Fruit fly (Drosophila melanogaster): ENCODE measurements around the gene Rab11.
A peak's percentile ranks its signal among the peaks of the same experiment; 100 is the strongest.

Rab11 gene

dm6 chr3R:21065010-21065695 is 46.1 kb upstream of the Rab11 start, which contains the start of gene AnxB9 (continued):
- TF ChIP-seq dmrt11E (tag; optimal IDR thresholded peaks at IDR 0.05) (no peak), schlank (tag; optimal IDR thresholded peaks at IDR 0.05) (peak; percentile 39), bsh (GFP tag; optimal IDR thresholded peaks at IDR 0.05) (peak in 1 of 2 experiments; percentile 20), Trl (optimal IDR thresholded peaks at IDR 0.05) (peak; percentile 45 to 72), Trl (GFP tag; optimal IDR thresholded peaks at IDR 0.05) (peak; percentile 70), CG10267 (tag; optimal IDR thresholded peaks at IDR 0.05) (no peak), Elba2 (GFP tag; optimal IDR thresholded peaks at IDR 0.05) (no peak), CG13296 (GFP tag; optimal IDR thresholded peaks at IDR 0.05) (peak; percentile 48), CG9215 (GFP tag; IDR thresholded peaks at IDR 0.05) (no peak), sisA (GFP tag; IDR thresholded peaks at IDR 0.05) (no peak), GATAe (GFP tag; conservative IDR thresholded peaks at IDR 0.05) (no peak), emc (GFP tag; optimal IDR thresholded peaks at IDR 0.05) (no peak), exex (tag; optimal IDR thresholded peaks at IDR 0.05) (peak; percentile 26), CG18764 (GFP tag; optimal IDR thresholded peaks at IDR 0.05) (no peak), abd-A (tag; optimal IDR thresholded peaks at IDR 0.05) (peak; percentile 15), ash1 (GFP tag; optimal IDR thresholded peaks at IDR 0.05) (no peak), CG10366 (GFP tag; IDR thresholded peaks at IDR 0.05) (no peak), Hand (GFP tag; optimal IDR thresholded peaks at IDR 0.05) (peak; percentile 75), CG30403 (GFP tag; optimal IDR thresholded peaks at IDR 0.05) (no peak), Dip2 (GFP tag; IDR thresholded peaks at IDR 0.05) (no peak), chif (GFP tag; optimal IDR thresholded peaks at IDR 0.05) (no peak), CTCF (GFP tag; optimal IDR thresholded peaks at IDR 0.05) (no peak), CG1529 (GFP tag; optimal IDR thresholded peaks at IDR 0.05) (no peak), CG10959 (GFP tag; IDR thresholded peaks at IDR 0.05) (no peak), H15 (GFP tag; IDR thresholded peaks at IDR 0.05) (no peak), ranshi (GFP tag; IDR thresholded peaks at IDR 0.05) (no peak), Asciz (GFP tag; optimal IDR thresholded peaks at IDR 0.05) (peak; percentile 29), grau (tag; optimal IDR thresholded peaks at IDR 0.05) (no peak), MTF-1 (GFP tag; optimal IDR thresholded peaks at IDR 0.05; ENCODE audit: borderline replicate concordance) (peak; percentile 71), CG13775 (GFP tag; optimal IDR thresholded peaks at IDR 0.05) (no peak), Hmr (GFP tag; optimal IDR thresholded peaks at IDR 0.05) (peak; percentile 30), CG15269 (tag; optimal IDR thresholded peaks at IDR 0.05) (peak; percentile 51), fd3F (GFP tag; optimal IDR thresholded peaks at IDR 0.05) (no peak), ttk (GFP tag; IDR thresholded peaks at IDR 0.05) (0 out of 2 replicates have a peak, but pooled peaks have one; percentile 30), CG11695 (GFP tag; IDR thresholded peaks at IDR 0.05) (0 out of 3 replicates have a peak, but pooled peaks have one; percentile 44), gt (GFP tag; IDR thresholded peaks at IDR 0.05) (no peak), nerfin-2 (GFP tag; IDR thresholded peaks at IDR 0.05; ENCODE audit: partially characterized antibody) (no peak), CG8281 (tag; optimal IDR thresholded peaks at IDR 0.05) (no peak), slbo (GFP tag; IDR thresholded peaks at IDR 0.05) (peak; percentile 43), Dad (GFP tag; optimal IDR thresholded peaks at IDR 0.05) (peak; percentile 8), zfh1 (GFP tag; IDR thresholded peaks at IDR 0.05) (peak; percentile 47; the same call in 2 of the 3 replicates), CG11723 (GFP tag; optimal IDR thresholded peaks at IDR 0.05) (peak; percentile 1), Med (GFP tag) (peak; percentile 89), CG8478 (optimal IDR thresholded peaks at IDR 0.05) (no peak), lov (optimal IDR thresholded peaks at IDR 0.05) (no peak), lov (GFP tag; IDR thresholded peaks at IDR 0.05) (0 out of 3 replicates have a peak, but pooled peaks have one; percentile 28), CG4360 (GFP tag; IDR thresholded peaks at IDR 0.05) (peak; percentile 82), maf-S (GFP tag; optimal IDR thresholded peaks at IDR 0.05) (no peak), E2f2 (GFP tag; IDR thresholded peaks at IDR 0.05) (no peak), her (GFP tag; optimal IDR thresholded peaks at IDR 0.05) (peak; percentile 56), sug (tag; optimal IDR thresholded peaks at IDR 0.05) (peak; percentile 51), Fer1 (GFP tag; optimal IDR thresholded peaks at IDR 0.05) (peak; percentile 57)

Data from whole organism, embryonic.